Worm (Caenorhabditis elegans) whole organism, L4 larva: ENCODE measurements around the gene Y75B8A.44.

Source experiments
- R02D3.7 ChIP-seq: fragments of 150-350 bp; sonication (generic microtip); optimal IDR thresholded peaks from 3 replicates; lab custom pipeline; 2014; ENCODE audit warnings: missing biosample characterization, missing genetic modification characterization
- T20F7.1 ChIP-seq: fragments of 200-800 bp; sonication (Bioruptor generic); optimal IDR thresholded peaks from 2 replicates; lab custom pipeline; 2018; ENCODE audit warnings: mild to moderate bottlenecking, missing genetic modification characterization, missing compliant biosample characterization
- aha-1 ChIP-seq: fragments of 150-350 bp; peaks from one replicate; lab custom pipeline; 2014; ENCODE audit warnings: missing biosample characterization, missing genetic modification characterization
- ceh-20 ChIP-seq: fragments of 200-800 bp; sonication (Bioruptor generic); IDR thresholded peaks from 2 replicates; pipeline ENCODE4 v1.3.6; 2022; ENCODE audit warnings: missing genetic modification reagents, missing genetic modification characterization, missing compliant biosample characterization
- ceh-44 ChIP-seq: fragments of 200-800 bp; sonication (Bioruptor generic); IDR thresholded peaks from 2 replicates; pipeline ENCODE4 v1.3.6; 2022; ENCODE audit warnings: missing genetic modification reagents, missing genetic modification characterization, missing compliant biosample characterization
- daf-12 ChIP-seq: fragments of 150-350 bp; optimal IDR thresholded peaks from 2 replicates; lab custom pipeline; 2014; ENCODE audit warnings: missing biosample characterization, missing genetic modification reagents, missing genetic modification characterization
- daf-19 ChIP-seq: fragments of 200-800 bp; sonication (Bioruptor generic); conservative IDR thresholded peaks from 2 replicates; pipeline ENCODE4 v1.3.6; 2022; ENCODE audit warnings: missing genetic modification characterization, missing compliant biosample characterization
- dpl-1 ChIP-seq: fragments of 150-350 bp; optimal IDR thresholded peaks from 2 replicates; lab custom pipeline; 2014; ENCODE audit warnings: missing biosample characterization, missing genetic modification reagents, missing genetic modification characterization
- duxl-1 ChIP-seq: sonication (generic microtip); optimal IDR thresholded peaks from 2 replicates; lab custom pipeline; 2016; ENCODE audit warnings: mild to moderate bottlenecking, missing genetic modification characterization, moderate library complexity, missing compliant biosample characterization; ENCODE audit not compliant: poor library complexity
- dve-1 ChIP-seq: sonication (generic microtip); optimal IDR thresholded peaks from 2 replicates; lab custom pipeline; 2017; ENCODE audit warnings: antibody characterized with exemption, mild to moderate bottlenecking, missing genetic modification characterization, missing compliant biosample characterization; ENCODE audit not compliant: insufficient read depth
- gei-8 ChIP-seq: fragments of 200-800 bp; sonication (Bioruptor generic); optimal IDR thresholded peaks from 2 replicates; lab custom pipeline; 2018; ENCODE audit warnings: mild to moderate bottlenecking, missing genetic modification characterization, missing compliant biosample characterization
- hif-1 ChIP-seq, 2 experiments: sonication (generic microtip); optimal IDR thresholded peaks; 2 replicates each; lab custom pipeline; 2016 to 2017; ENCODE audit warnings: missing compliant biosample characterization in 2 of 2, missing genetic modification characterization in 2 of 2, missing genetic modification reagents in 2 of 2, missing genotype in 2 of 2, mild to moderate bottlenecking in 1 of 2
- lin-15B ChIP-seq: fragments of 150-350 bp; sonication (generic microtip); optimal IDR thresholded peaks from 3 replicates; lab custom pipeline; 2014; ENCODE audit warnings: missing biosample characterization, missing genetic modification characterization
- lin-38 ChIP-seq: fragments of 200-800 bp; sonication (Bioruptor generic); IDR thresholded peaks from 2 replicates; pipeline ENCODE4 v1.3.6; 2022; ENCODE audit warnings: missing genetic modification reagents, missing genetic modification characterization, missing compliant biosample characterization
- lin-39 ChIP-seq: fragments of 150-350 bp; optimal IDR thresholded peaks from 2 replicates; lab custom pipeline; 2014; ENCODE audit warnings: missing biosample characterization, missing genetic modification reagents, missing genetic modification characterization
- mdl-1 ChIP-seq, 2 experiments: fragments of 150-350 bp in 1 of 2; sonication (generic microtip) in 1 of 2; optimal IDR thresholded peaks; 2 replicates each; lab custom pipeline; 2014 to 2017; ENCODE audit warnings: missing biosample characterization in 2 of 2, missing genetic modification characterization in 2 of 2
- mxl-2 ChIP-seq: fragments of 200-800 bp; sonication (Bioruptor generic); conservative IDR thresholded peaks from 2 replicates; pipeline ENCODE4 v1.3.6; 2022; ENCODE audit warnings: missing genetic modification reagents, missing genetic modification characterization, missing compliant biosample characterization
- nhr-111 ChIP-seq: fragments of 200-800 bp; sonication (Bioruptor generic); optimal IDR thresholded peaks from 2 replicates; lab custom pipeline; 2018; ENCODE audit warnings: mild to moderate bottlenecking, missing genetic modification characterization, missing compliant biosample characterization
- nhr-25 ChIP-seq: sonication (generic microtip); optimal IDR thresholded peaks from 2 replicates; lab custom pipeline; 2017; ENCODE audit warnings: missing genetic modification characterization, mild to moderate bottlenecking, missing compliant biosample characterization, antibody characterized with exemption, moderate library complexity, borderline replicate concordance; ENCODE audit not compliant: insufficient read depth
- nhr-28 ChIP-seq: fragments of 150-350 bp; optimal IDR thresholded peaks from 2 replicates; lab custom pipeline; 2014; ENCODE audit warnings: missing biosample characterization, missing genetic modification characterization
- nhr-6 ChIP-seq: fragments of 150-350 bp; optimal IDR thresholded peaks from 2 replicates; lab custom pipeline; 2014; ENCODE audit warnings: missing biosample characterization, missing genetic modification characterization
- saeg-2 ChIP-seq: fragments of 200-800 bp; sonication (Bioruptor generic); IDR thresholded peaks from 2 replicates; pipeline ENCODE4 v1.3.6; 2022; ENCODE audit warnings: missing genetic modification reagents, missing genetic modification characterization, missing compliant biosample characterization
- skn-1 ChIP-seq: fragments of 150-350 bp; optimal IDR thresholded peaks from 2 replicates; lab custom pipeline; 2014; ENCODE audit warnings: missing biosample characterization, missing genetic modification characterization
- snpc-1.2 ChIP-seq: fragments of 200-800 bp; sonication (Bioruptor generic); IDR thresholded peaks from 2 replicates; pipeline ENCODE4 v1.3.6; 2022; ENCODE audit warnings: missing genetic modification reagents, missing genetic modification characterization, missing compliant biosample characterization
- tag-97 ChIP-seq: fragments of 200-800 bp; sonication (Bioruptor generic); IDR thresholded peaks from 2 replicates; pipeline ENCODE4 v1.3.6; 2022; ENCODE audit warnings: missing genetic modification characterization, missing compliant biosample characterization
- unc-62 ChIP-seq, 3 experiments: fragments of 150-350 bp in 1 of 3; sonication (generic microtip); optimal IDR thresholded peaks in 2 of 3; peaks in 1 of 3; 1 replicate in 1 of 3; 2 replicates in 2 of 3; lab custom pipeline; 2014 to 2017; ENCODE audit warnings: missing biosample characterization in 3 of 3, missing genetic modification characterization in 3 of 3, missing genetic modification reagents in 3 of 3, missing genotype in 1 of 3
- vab-7 ChIP-seq: fragments of 200-800 bp; sonication (Bioruptor generic); IDR thresholded peaks from 2 replicates; pipeline ENCODE4 v1.3.6; 2022; ENCODE audit warnings: missing genetic modification reagents, missing genetic modification characterization, missing compliant biosample characterization
- zag-1 ChIP-seq: fragments of 150-350 bp; optimal IDR thresholded peaks from 2 replicates; lab custom pipeline; 2014; ENCODE audit warnings: missing biosample characterization, missing genetic modification characterization

The Y75B8A.44 gene

DNA sequence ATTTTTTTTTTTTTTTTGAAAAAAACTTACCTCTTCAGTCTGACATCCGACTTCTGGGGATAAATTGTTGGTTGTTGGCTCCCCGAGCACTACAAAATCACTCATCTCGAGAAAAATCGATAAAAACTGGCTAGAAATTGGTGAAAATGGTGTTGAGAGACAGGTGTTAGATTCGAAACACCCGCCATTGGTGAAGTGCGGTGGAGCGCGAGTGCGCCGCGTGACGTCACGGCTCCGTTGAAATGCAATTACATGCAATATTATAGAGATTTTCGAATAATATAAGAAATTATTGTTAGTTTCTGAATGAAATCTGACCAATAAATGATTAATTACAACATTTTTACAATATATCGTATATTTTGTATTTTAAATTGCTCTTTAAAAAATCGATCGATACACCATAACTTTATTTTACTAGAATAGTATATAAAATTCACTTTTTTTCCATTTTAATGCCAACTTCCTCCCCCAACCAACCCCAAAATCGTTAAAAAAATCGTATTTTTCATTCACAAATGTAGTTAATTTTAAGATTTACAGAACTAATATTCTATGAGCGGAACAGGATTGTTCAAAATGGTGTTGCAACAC, 31.9 kb downstream of the Y75B8A.44 start, which contains the start of the genes Y75B8A.18 and Y75B8A.19 (continued):
- peak in 1 of 2 experiments; percentile 10 for TF ChIP-seq hif-1 (tag; optimal IDR thresholded peaks at IDR 0.05; lab: Kevin White, UChicago)
- TF ChIP-seq lin-39 (tag; lab: Kevin White, UChicago), result no peak
- no peak for TF ChIP-seq lin-15B (tag; lab: Kevin White, UChicago)
- peak; percentile 85 for TF ChIP-seq dpl-1 (GFP tag; lab: Kevin White, UChicago)
- TF ChIP-seq ceh-20, result no peak
- peak; percentile 24 for TF ChIP-seq nhr-6 (tag; lab: Kevin White, UChicago)
- TF ChIP-seq lin-38 (GFP tag; lab: Robert Waterston, UW), result peak; percentile 95
- TF ChIP-seq nhr-28 (tag; lab: Kevin White, UChicago), result no peak

DNA sequence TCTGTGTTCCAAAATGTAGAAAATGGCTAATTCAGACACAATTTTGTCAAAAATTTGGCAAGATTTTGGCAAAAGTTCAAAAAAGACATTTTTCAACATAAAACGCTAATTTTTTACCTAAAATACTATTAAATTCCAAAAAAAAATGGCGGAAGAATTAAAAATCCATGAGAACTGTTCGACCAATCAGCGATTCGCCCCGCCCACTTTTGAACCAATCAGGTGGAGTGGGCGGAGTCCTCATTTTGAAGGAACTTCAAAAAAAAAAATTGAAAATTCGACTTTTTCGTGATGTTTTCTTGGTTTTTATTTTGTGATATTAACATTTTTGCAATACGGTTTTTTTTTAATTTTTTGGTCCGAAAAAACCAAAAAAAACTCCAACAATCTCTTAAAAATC, 33.6 kb downstream of the Y75B8A.44 start:
- TF ChIP-seq lin-15B (tag; lab: Kevin White, UChicago) (no peak), aha-1 (tag; lab: Kevin White, UChicago) (peak; percentile 5)
- TF ChIP-seq, all 104 proteins: peak for 1

DNA sequence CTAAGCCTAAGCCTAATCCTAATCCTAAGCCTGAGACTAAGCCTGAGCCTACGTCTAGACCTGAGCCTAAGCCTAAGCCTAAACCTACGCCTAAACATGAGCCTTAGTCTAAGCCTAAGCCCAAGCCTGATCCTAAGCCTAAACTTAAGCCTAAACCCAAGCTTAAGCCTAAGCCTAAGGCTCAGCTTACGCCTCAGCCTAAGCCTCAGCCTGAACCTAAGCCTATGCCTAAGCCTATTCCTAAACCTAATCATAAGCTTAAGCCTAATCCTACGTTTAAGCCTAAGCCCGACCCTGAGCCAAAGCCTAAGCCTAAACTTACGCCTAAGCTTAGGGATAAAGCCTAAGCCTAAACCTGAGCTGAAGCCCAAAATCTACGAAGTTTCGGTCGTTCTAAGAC, 35.9 kb downstream of the Y75B8A.44 start:
- peak in 1 of 2 experiments; percentile 27 for TF ChIP-seq unc-62 (GFP tag; optimal IDR thresholded peaks at IDR 0.05 in 1 of 2; lab: Kevin White, UChicago)
- TF ChIP-seq unc-62 (tag; optimal IDR thresholded peaks at IDR 0.05; lab: Kevin White, UChicago), result no peak
- TF ChIP-seq nhr-25 (tag; lab: Kevin White, UChicago), result no peak
- TF ChIP-seq, all 104 proteins: peak for 1

DNA sequence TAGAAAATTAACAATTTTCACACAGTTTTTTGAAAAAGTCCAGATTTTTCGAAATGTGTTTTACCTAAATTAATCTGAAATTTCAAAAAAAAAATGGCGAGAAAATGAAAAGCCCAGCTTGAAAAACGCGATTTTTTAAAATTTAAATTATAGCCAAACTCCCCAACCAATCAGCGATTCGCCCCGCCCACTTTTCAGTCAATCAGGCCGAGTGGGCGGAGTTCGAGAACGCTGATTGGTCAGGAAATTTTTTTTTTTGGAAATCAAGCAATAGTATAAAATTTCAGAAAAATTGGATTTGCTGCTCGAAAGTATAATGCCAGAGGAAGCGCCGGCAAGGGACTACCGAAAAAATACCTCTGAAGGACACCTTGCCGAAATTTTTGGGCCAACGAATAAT, 37.2 kb downstream of the Y75B8A.44 start:
- TF ChIP-seq gei-8 (GFP tag; lab: Kevin White, UChicago) (no peak), R02D3.7 (tag; lab: Kevin White, UChicago) (no peak), mxl-2 (GFP tag; lab: Robert Waterston, UW) (no peak), vab-7 (GFP tag; lab: Robert Waterston, UW) (no peak), daf-12 (no peak), tag-97 (no peak), nhr-111 (GFP tag; lab: Kevin White, UChicago) (no peak), duxl-1 (tag; lab: Kevin White, UChicago) (no peak), snpc-1.2 (GFP tag; lab: Robert Waterston, UW) (no peak), nhr-28 (tag; lab: Kevin White, UChicago) (no peak), skn-1 (no peak), T20F7.1 (GFP tag; lab: Kevin White, UChicago) (no peak)

DNA sequence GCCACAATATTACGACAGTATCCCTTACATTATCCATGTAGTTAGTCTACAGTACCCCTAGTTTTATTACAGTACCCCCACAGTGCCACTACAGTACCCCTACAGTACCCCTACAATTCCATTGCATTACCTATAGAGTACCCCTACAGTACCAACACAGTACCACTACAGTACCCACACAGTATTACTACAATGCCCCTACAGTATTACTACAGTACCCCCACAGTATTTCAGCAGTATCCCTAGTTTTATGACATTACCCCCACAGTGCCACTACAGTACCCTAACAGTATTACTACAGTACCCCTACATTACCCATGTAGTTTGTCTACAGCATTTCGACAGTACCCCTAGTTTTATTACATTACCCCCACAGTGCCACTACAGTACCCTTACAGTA, 39.2 kb downstream of the Y75B8A.44 start:
- TF ChIP-seq nhr-28 (tag; lab: Kevin White, UChicago), result no peak
- TF ChIP-seq mxl-2 (GFP tag; lab: Robert Waterston, UW), result no peak
- TF ChIP-seq daf-19, result no peak
- TF ChIP-seq saeg-2, result no peak
- no peak for TF ChIP-seq zag-1 (tag; lab: Kevin White, UChicago)
- TF ChIP-seq, all 104 proteins: peak for 0

DNA sequence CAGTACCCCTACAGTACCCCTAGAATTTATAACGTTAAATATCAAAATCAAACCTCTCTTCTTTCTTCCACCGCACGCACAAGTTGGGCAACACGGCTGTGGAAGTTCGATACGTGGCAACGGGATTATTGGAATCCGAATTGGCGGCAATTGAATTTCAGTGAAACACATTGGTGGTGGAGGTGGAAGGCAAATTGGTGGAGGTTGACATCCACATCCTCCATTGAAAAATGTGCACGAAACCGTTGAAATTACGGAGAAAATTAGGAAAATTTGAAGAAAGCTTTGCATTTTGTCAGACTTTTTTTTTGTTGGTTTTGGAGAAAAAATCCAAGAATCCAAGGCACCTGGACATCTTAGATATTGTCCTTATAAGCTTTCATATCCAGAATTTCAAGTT, 41.1 kb downstream of the Y75B8A.44 start:
- TF ChIP-seq dpl-1 (GFP tag; lab: Kevin White, UChicago) (no peak), ceh-44 (GFP tag; lab: Robert Waterston, UW) (no peak), mdl-1 (tag; optimal IDR thresholded peaks at IDR 0.05; lab: Kevin White, UChicago) (no peak), aha-1 (tag; lab: Kevin White, UChicago) (peak; percentile 91), nhr-25 (tag; lab: Kevin White, UChicago) (no peak), dve-1 (tag; lab: Kevin White, UChicago) (no peak)
